Worm (Caenorhabditis elegans): Measurements from ENCODE around the gene nxf-1.

Gene nxf-1

ce11 chrV:14457070-14457469 lies 42.3 kb upstream of the nxf-1 start, which contains the start of gene coh-3 (continued):
- peak; percentile 52 for TF ChIP-seq lin-38 (GFP tag; IDR thresholded peaks at IDR 0.05)
- TF ChIP-seq nhr-42 (GFP tag; IDR thresholded peaks at IDR 0.05): no peak
- TF ChIP-seq D1046.2 (GFP tag; IDR thresholded peaks at IDR 0.05): no peak
- TF ChIP-seq dmd-9 (GFP tag; IDR thresholded peaks at IDR 0.05): no peak
- no peak for TF ChIP-seq zip-11 (GFP tag; IDR thresholded peaks at IDR 0.05)
- TF ChIP-seq nhr-6 (tag; optimal IDR thresholded peaks at IDR 0.05): no peak
- TF ChIP-seq lin-15B (tag; optimal IDR thresholded peaks at IDR 0.05): no peak
- no peak for TF ChIP-seq lin-29 (GFP tag; IDR thresholded peaks at IDR 0.05)
- TF ChIP-seq skn-1 (tag; optimal IDR thresholded peaks at IDR 0.05): no peak
- TF ChIP-seq daf-16 (GFP tag; optimal IDR thresholded peaks at IDR 0.05): no peak
- TF ChIP-seq daf-16 (tag; optimal IDR thresholded peaks at IDR 0.05): no peak

- TF ChIP-seq lim-7 (GFP tag; IDR thresholded peaks at IDR 0.05) (0 out of 2 replicates have a peak, but pooled peaks have one; percentile 7), ceh-20 (GFP tag; IDR thresholded peaks at IDR 0.05) (no peak), ZK337.2 (GFP tag; IDR thresholded peaks at IDR 0.05) (no peak), mes-2 (tag; optimal IDR thresholded peaks at IDR 0.05; ENCODE audit: poor library complexity, severe bottlenecking) (peak; percentile 25), aha-1 (tag) (peak; percentile 70), lin-38 (GFP tag; IDR thresholded peaks at IDR 0.05) (peak; percentile 63), nhr-42 (GFP tag; IDR thresholded peaks at IDR 0.05) (no peak), skn-1 (tag; optimal IDR thresholded peaks at IDR 0.05) (no peak), unc-62 (GFP tag; optimal IDR thresholded peaks at IDR 0.05 in 1 of 2) (no peak), unc-62 (tag; optimal IDR thresholded peaks at IDR 0.05) (no peak), daf-8 (GFP tag; IDR thresholded peaks at IDR 0.05) (no peak), lin-13 (GFP tag; optimal IDR thresholded peaks at IDR 0.05) (no peak), dpl-1 (GFP tag; optimal IDR thresholded peaks at IDR 0.05) (peak; percentile 73)
These were observed 41.8 kb upstream of the nxf-1 start, which contains the start of gene bmk-1 for ce11 chrV:14456626-14457025. bmk-1 (minus strand) TSS chrV:14456984.

- TF ChIP-seq ama-1 (optimal IDR thresholded peaks at IDR 0.05) (peak; percentile 12), hif-1 (tag; optimal IDR thresholded peaks at IDR 0.05) (no peak), lin-1 (GFP tag; IDR thresholded peaks at IDR 0.05) (no peak), daf-16 (GFP tag; optimal IDR thresholded peaks at IDR 0.05) (no peak), daf-16 (tag; optimal IDR thresholded peaks at IDR 0.05) (no peak)
These were observed 34.6 kb upstream of the nxf-1 start, which contains the start of gene F23B12.7 for ce11 chrV:14449397-14449796. F23B12.7 (plus strand) TSS chrV:14449697.

- TF ChIP-seq ces-1 (GFP tag; optimal IDR thresholded peaks at IDR 0.05) (no peak), ama-1 (optimal IDR thresholded peaks at IDR 0.05) (no peak), nhr-28 (tag; optimal IDR thresholded peaks at IDR 0.05) (peak; percentile 37), mxl-2 (GFP tag; conservative IDR thresholded peaks at IDR 0.05) (peak; percentile 63; the same call in 1 of the 2 replicates), hlh-30 (tag; optimal IDR thresholded peaks at IDR 0.05; ENCODE audit: insufficient read depth) (peak; percentile 58), dmd-6 (GFP tag; IDR thresholded peaks at IDR 0.05) (peak; percentile 26; the same call in 1 of the 2 replicates), zip-2 (tag; optimal IDR thresholded peaks at IDR 0.05) (no peak), mxl-3 (GFP tag; optimal IDR thresholded peaks at IDR 0.05) (peak; percentile 38)
These were observed 33.9 kb upstream of the nxf-1 start for ce11 chrV:14448669-14449068.

- no peak for TF ChIP-seq daf-16 (GFP tag; optimal IDR thresholded peaks at IDR 0.05)
- peak; percentile 23 for TF ChIP-seq daf-16 (tag; optimal IDR thresholded peaks at IDR 0.05)
- TF ChIP-seq nhr-6 (tag; optimal IDR thresholded peaks at IDR 0.05): peak; percentile 48
- peak; percentile 68 for TF ChIP-seq nhr-28 (tag; optimal IDR thresholded peaks at IDR 0.05)
- no peak for TF ChIP-seq jun-1 (tag; optimal IDR thresholded peaks at IDR 0.05)
- peak; percentile 56 for TF ChIP-seq dmd-6 (GFP tag; IDR thresholded peaks at IDR 0.05)
- TF ChIP-seq pqm-1 (tag; optimal IDR thresholded peaks at IDR 0.05): peak; percentile 74
- TF ChIP-seq ztf-11 (tag; optimal IDR thresholded peaks at IDR 0.05): no peak
- TF ChIP-seq egl-27 (tag; optimal IDR thresholded peaks at IDR 0.05): no peak
- TF ChIP-seq dve-1 (tag; optimal IDR thresholded peaks at IDR 0.05; ENCODE audit: insufficient read depth): peak; percentile 24
- TF ChIP-seq hlh-11 (tag; optimal IDR thresholded peaks at IDR 0.05): peak; percentile 44
- no peak for TF ChIP-seq php-3 (GFP tag; IDR thresholded peaks at IDR 0.05)
- TF ChIP-seq mes-2 (tag; optimal IDR thresholded peaks at IDR 0.05; ENCODE audit: poor library complexity, severe bottlenecking): peak; percentile 19
- TF ChIP-seq T20F7.1 (GFP tag; optimal IDR thresholded peaks at IDR 0.05): peak; percentile 95
- no peak for TF ChIP-seq hif-1 (tag; optimal IDR thresholded peaks at IDR 0.05)
These were observed 32.5 kb upstream of the nxf-1 start, which contains the start of the genes dlat-1 and fntb-1 for ce11 chrV:14447240-14447763. dlat-1 (minus strand) TSS chrV:14447290. fntb-1 (plus strand) TSS chrV:14447651.
